Worm (Caenorhabditis elegans) whole organism, L3 larva: ENCODE results near the gene T09F5.20.

Experiments used
- R02D3.7 ChIP-seq: fragments of 150-350 bp; optimal IDR thresholded peaks from 2 replicates; lab custom pipeline; 2014; ENCODE audit warnings: missing biosample characterization, missing genetic modification characterization
- ZK546.5 ChIP-seq: sonication (generic microtip); optimal IDR thresholded peaks from 2 replicates; lab custom pipeline; 2017; ENCODE audit warnings: missing biosample characterization, missing genetic modification characterization
- ama-1 ChIP-seq: fragments of 150-350 bp; optimal IDR thresholded peaks from 2 replicates; lab custom pipeline; 2018
- ceh-82 ChIP-seq: fragments of 150-350 bp; optimal IDR thresholded peaks from 2 replicates; lab custom pipeline; 2014; ENCODE audit warnings: missing biosample characterization, missing genetic modification characterization
- egl-5 ChIP-seq: fragments of 150-350 bp; optimal IDR thresholded peaks from 2 replicates; lab custom pipeline; 2017; ENCODE audit warnings: missing biosample characterization, missing genetic modification reagents, missing genetic modification characterization, inconsistent platforms
- fos-1 ChIP-seq: fragments of 150-350 bp; optimal IDR thresholded peaks from 2 replicates; lab custom pipeline; 2014; ENCODE audit warnings: missing biosample characterization, missing genetic modification characterization
- lin-15B ChIP-seq: fragments of 150-350 bp; optimal IDR thresholded peaks from 2 replicates; lab custom pipeline; 2014; ENCODE audit warnings: missing biosample characterization, missing genetic modification characterization
- nhr-11 ChIP-seq: fragments of 150-350 bp; optimal IDR thresholded peaks from 2 replicates; lab custom pipeline; 2014; ENCODE audit warnings: missing biosample characterization, missing genetic modification characterization
- nhr-25 ChIP-seq: sonication (generic microtip); optimal IDR thresholded peaks from 2 replicates; lab custom pipeline; 2017; ENCODE audit warnings: missing biosample characterization, missing genetic modification characterization
- nhr-76 ChIP-seq: fragments of 150-350 bp; sonication (generic microtip); optimal IDR thresholded peaks from 5 replicates; lab custom pipeline; 2014; ENCODE audit warnings: missing biosample characterization, missing genetic modification characterization
- nhr-77 ChIP-seq: fragments of 150-350 bp; optimal IDR thresholded peaks from 2 replicates; lab custom pipeline; 2014; ENCODE audit warnings: missing biosample characterization, missing genetic modification characterization
- pqm-1 ChIP-seq: fragments of 150-350 bp; optimal IDR thresholded peaks from 2 replicates; lab custom pipeline; 2017; ENCODE audit warnings: missing biosample characterization, missing genetic modification characterization, inconsistent platforms
- snpc-4 ChIP-seq: fragments of 150-350 bp; optimal IDR thresholded peaks from 2 replicates; lab custom pipeline; 2014; ENCODE audit warnings: missing biosample characterization, missing genetic modification characterization
- unc-62 ChIP-seq: fragments of 150-350 bp; sonication (generic microtip); optimal IDR thresholded peaks from 4 replicates; lab custom pipeline; 2014; ENCODE audit warnings: missing biosample characterization, missing genetic modification reagents, missing genetic modification characterization

DNA sequence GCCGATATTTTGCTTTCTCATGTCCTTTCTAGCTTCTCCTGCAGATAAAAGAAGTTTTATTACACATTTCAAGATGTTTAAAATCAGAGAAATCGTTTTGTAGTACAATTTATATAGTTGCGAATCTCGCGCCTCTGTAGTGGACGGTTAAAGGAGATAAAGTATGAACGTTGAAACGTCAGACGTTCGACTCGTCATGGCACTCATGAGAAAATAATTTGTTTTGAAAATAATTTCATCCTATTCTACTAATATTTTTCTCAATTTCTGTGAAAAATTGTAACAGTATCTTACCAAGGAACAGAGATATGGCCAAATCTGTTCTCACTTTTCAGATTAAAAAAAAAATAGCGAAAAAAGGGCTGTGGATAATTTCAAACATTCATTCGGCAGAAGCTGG lies at the start of gene T09F5.20:
- TF ChIP-seq unc-62 (GFP tag; lab: Kevin White, UChicago) (no peak), snpc-4 (tag; lab: Kevin White, UChicago) (no peak), egl-5 (no peak), nhr-77 (no peak), fos-1 (tag; lab: Kevin White, UChicago) (no peak), ama-1 (no peak), pqm-1 (tag; lab: Kevin White, UChicago) (no peak), nhr-25 (tag; lab: Kevin White, UChicago) (no peak), R02D3.7 (no peak), nhr-11 (tag; lab: Kevin White, UChicago) (no peak), nhr-76 (tag; lab: Kevin White, UChicago) (no peak), ceh-82 (no peak), lin-15B (no peak), ZK546.5 (tag; lab: Kevin White, UChicago) (no peak)
